Worm (Caenorhabditis elegans) whole organism, mixed stage, embryonic: ENCODE results near the gene acc-4.

ENCODE experiments used
- M03D4.4 ChIP-seq: sonication (generic microtip); optimal IDR thresholded peaks from 2 replicates; lab custom pipeline; 2017; ENCODE audit warnings: mild to moderate bottlenecking, missing genetic modification characterization, missing compliant biosample characterization
- bed-3 ChIP-seq: fragments of 200-800 bp; sonication (Bioruptor generic); optimal IDR thresholded peaks from 3 replicates; lab custom pipeline; 2018; ENCODE audit warnings: mild to moderate bottlenecking, missing genetic modification characterization, moderate library complexity, missing compliant biosample characterization
- ceh-39 ChIP-seq: fragments of 150-350 bp; optimal IDR thresholded peaks from 2 replicates; lab custom pipeline; 2014; ENCODE audit warnings: missing biosample characterization, missing genetic modification characterization
- ceh-43 ChIP-seq: fragments of 200-800 bp; sonication (Bioruptor generic); optimal IDR thresholded peaks from 2 replicates; lab custom pipeline; 2018; ENCODE audit warnings: mild to moderate bottlenecking, missing genetic modification characterization, moderate library complexity, missing compliant biosample characterization
- ceh-83 ChIP-seq: fragments of 200-800 bp; sonication (Bioruptor generic); optimal IDR thresholded peaks from 2 replicates; lab custom pipeline; 2018; ENCODE audit warnings: mild to moderate bottlenecking, missing genetic modification characterization, missing compliant biosample characterization
- ces-1 ChIP-seq: fragments of 150-350 bp; optimal IDR thresholded peaks from 2 replicates; lab custom pipeline; 2014; ENCODE audit warnings: missing biosample characterization, missing genetic modification reagents, missing genetic modification characterization
- drap-1 ChIP-seq: fragments of 200-800 bp; sonication (Bioruptor generic); optimal IDR thresholded peaks from 3 replicates; lab custom pipeline; 2018; ENCODE audit warnings: mild to moderate bottlenecking, missing genetic modification characterization, missing compliant biosample characterization
- elt-1 ChIP-seq: sonication (generic microtip); optimal IDR thresholded peaks from 2 replicates; lab custom pipeline; 2017; ENCODE audit warnings: missing genetic modification characterization, mild to moderate bottlenecking, missing compliant biosample characterization, antibody characterized with exemption, moderate library complexity, borderline replicate concordance; ENCODE audit not compliant: insufficient read depth
- elt-3 ChIP-seq: fragments of 150-350 bp; optimal IDR thresholded peaks from 2 replicates; lab custom pipeline; 2014; ENCODE audit warnings: missing biosample characterization, missing genetic modification characterization
- flh-1 ChIP-seq: fragments of 200-800 bp; sonication (Bioruptor generic); optimal IDR thresholded peaks from 2 replicates; lab custom pipeline; 2018; ENCODE audit warnings: mild to moderate bottlenecking, missing genetic modification characterization, moderate library complexity, missing compliant biosample characterization
- ham-2 ChIP-seq: fragments of 200-800 bp; sonication (Bioruptor generic); optimal IDR thresholded peaks from 2 replicates; lab custom pipeline; 2018; ENCODE audit warnings: mild to moderate bottlenecking, missing genetic modification characterization, missing compliant biosample characterization
- hlh-1 ChIP-seq: fragments of 150-350 bp; optimal IDR thresholded peaks from 2 replicates; lab custom pipeline; 2014; ENCODE audit warnings: missing biosample characterization, missing genetic modification reagents, missing genetic modification characterization
- lin-13 ChIP-seq: fragments of 150-350 bp; optimal IDR thresholded peaks from 2 replicates; lab custom pipeline; 2014; ENCODE audit warnings: missing biosample characterization, missing genetic modification characterization
- lin-32 ChIP-seq: fragments of 200-800 bp; sonication (Bioruptor generic); optimal IDR thresholded peaks from 2 replicates; lab custom pipeline; 2018; ENCODE audit warnings: mild to moderate bottlenecking, missing genetic modification characterization, missing compliant biosample characterization
- lsy-2 ChIP-seq: fragments of 150-350 bp; optimal IDR thresholded peaks from 2 replicates; lab custom pipeline; 2014; ENCODE audit warnings: missing biosample characterization, missing genetic modification characterization
- mep-1 ChIP-seq: fragments of 150-350 bp; optimal IDR thresholded peaks from 2 replicates; lab custom pipeline; 2017; ENCODE audit warnings: missing biosample characterization, missing genetic modification reagents, missing genetic modification characterization, inconsistent platforms
- mls-2 ChIP-seq: sonication (generic microtip); optimal IDR thresholded peaks from 2 replicates; lab custom pipeline; 2016; ENCODE audit warnings: mild to moderate bottlenecking, missing genetic modification characterization, moderate library complexity, missing compliant biosample characterization
- nhr-12 ChIP-seq: fragments of 150-350 bp; optimal IDR thresholded peaks from 2 replicates; lab custom pipeline; 2014; ENCODE audit warnings: missing biosample characterization, missing genetic modification characterization
- nhr-2 ChIP-seq: fragments of 150-350 bp; optimal IDR thresholded peaks from 2 replicates; lab custom pipeline; 2014; ENCODE audit warnings: missing biosample characterization, missing genetic modification characterization
- nhr-237 ChIP-seq: fragments of 150-350 bp; optimal IDR thresholded peaks from 2 replicates; lab custom pipeline; 2014; ENCODE audit warnings: missing biosample characterization, missing genetic modification characterization
- nhr-28 ChIP-seq: fragments of 150-350 bp; optimal IDR thresholded peaks from 2 replicates; lab custom pipeline; 2014; ENCODE audit warnings: missing biosample characterization, missing genetic modification characterization
- nhr-76 ChIP-seq: sonication (generic microtip); optimal IDR thresholded peaks from 2 replicates; lab custom pipeline; 2017; ENCODE audit warnings: missing biosample characterization, missing genetic modification characterization
- sem-2 ChIP-seq: fragments of 200-800 bp; sonication (Bioruptor generic); optimal IDR thresholded peaks from 2 replicates; lab custom pipeline; 2018; ENCODE audit warnings: mild to moderate bottlenecking, missing genetic modification characterization, missing compliant biosample characterization
- snpc-4 ChIP-seq: fragments of 150-350 bp; optimal IDR thresholded peaks from 2 replicates; lab custom pipeline; 2014; ENCODE audit warnings: missing biosample characterization, missing genetic modification characterization
- sptf-1 ChIP-seq: sonication (generic microtip); optimal IDR thresholded peaks from 2 replicates; lab custom pipeline; 2017; ENCODE audit warnings: mild to moderate bottlenecking, missing genetic modification characterization, moderate library complexity, missing compliant biosample characterization
- tbx-8 ChIP-seq: fragments of 200-800 bp; sonication (Bioruptor generic); optimal IDR thresholded peaks from 2 replicates; lab custom pipeline; 2018; ENCODE audit warnings: mild to moderate bottlenecking, missing genetic modification characterization, moderate library complexity, missing compliant biosample characterization
- unc-120 ChIP-seq: sonication (generic microtip); optimal IDR thresholded peaks from 2 replicates; lab custom pipeline; 2017; ENCODE audit warnings: missing genetic modification characterization, missing compliant biosample characterization; ENCODE audit not compliant: poor library complexity, severe bottlenecking
- unc-39 ChIP-seq: fragments of 150-350 bp; optimal IDR thresholded peaks from 2 replicates; lab custom pipeline; 2014; ENCODE audit warnings: missing biosample characterization, missing genetic modification characterization
- unc-62 ChIP-seq: fragments of 150-350 bp; optimal IDR thresholded peaks from 2 replicates; lab custom pipeline; 2014; ENCODE audit warnings: missing biosample characterization, missing genetic modification reagents, missing genetic modification characterization
- zip-8 ChIP-seq: fragments of 150-350 bp; optimal IDR thresholded peaks from 2 replicates; lab custom pipeline; 2014; ENCODE audit warnings: missing biosample characterization, missing genetic modification characterization
- ztf-11 ChIP-seq: fragments of 150-350 bp; optimal IDR thresholded peaks from 2 replicates; lab custom pipeline; 2014; ENCODE audit warnings: missing biosample characterization, missing genetic modification characterization

The acc-4 gene

DNA sequence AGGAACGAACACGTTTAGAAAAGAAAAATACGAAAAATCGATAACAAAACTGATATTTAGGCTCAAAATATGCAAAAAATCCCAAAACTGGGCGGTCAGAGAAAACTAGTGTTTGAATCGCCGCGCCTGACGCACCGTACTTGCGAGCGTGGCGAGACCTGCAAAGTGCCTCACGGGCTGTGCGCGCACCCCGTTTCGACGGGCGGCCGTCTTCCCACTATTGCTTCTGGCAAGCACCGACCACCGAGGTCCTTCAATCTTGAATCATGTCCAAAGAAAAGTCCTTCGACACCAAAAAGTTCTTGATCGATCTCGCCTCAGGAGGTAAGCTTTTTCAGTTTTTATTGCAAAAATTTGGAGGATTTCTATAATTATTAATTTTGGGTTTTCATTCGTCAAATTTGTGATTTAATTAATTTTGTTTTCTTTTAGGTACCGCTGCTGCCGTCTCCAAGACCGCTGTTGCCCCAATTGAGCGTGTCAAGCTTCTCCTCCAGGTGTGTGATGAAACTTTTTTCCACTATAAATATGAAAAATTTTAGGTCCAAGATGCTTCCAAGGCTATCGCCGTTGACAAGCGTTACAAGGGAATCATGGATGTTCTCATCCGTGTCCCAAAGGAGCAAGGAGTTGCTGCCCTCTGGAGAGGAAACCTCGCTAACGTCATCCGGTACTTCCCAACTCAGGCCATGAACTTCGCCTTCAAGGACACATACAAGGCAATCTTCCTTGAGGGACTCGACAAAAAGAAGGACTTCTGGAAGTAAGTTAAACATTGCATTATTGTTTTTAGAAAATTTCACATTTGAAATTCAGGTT is 20.8 kb downstream of the acc-4 start, which contains the start of gene ant-1.1 (continued):
- TF ChIP-seq nhr-28 (tag; lab: Kevin White, UChicago) = no peak
- no peak for TF ChIP-seq elt-3 (tag; lab: Kevin White, UChicago)
- TF ChIP-seq sptf-1 (tag; lab: Kevin White, UChicago) = peak; percentile 82
- TF ChIP-seq sem-2 (GFP tag; lab: Kevin White, UChicago) = no peak

DNA sequence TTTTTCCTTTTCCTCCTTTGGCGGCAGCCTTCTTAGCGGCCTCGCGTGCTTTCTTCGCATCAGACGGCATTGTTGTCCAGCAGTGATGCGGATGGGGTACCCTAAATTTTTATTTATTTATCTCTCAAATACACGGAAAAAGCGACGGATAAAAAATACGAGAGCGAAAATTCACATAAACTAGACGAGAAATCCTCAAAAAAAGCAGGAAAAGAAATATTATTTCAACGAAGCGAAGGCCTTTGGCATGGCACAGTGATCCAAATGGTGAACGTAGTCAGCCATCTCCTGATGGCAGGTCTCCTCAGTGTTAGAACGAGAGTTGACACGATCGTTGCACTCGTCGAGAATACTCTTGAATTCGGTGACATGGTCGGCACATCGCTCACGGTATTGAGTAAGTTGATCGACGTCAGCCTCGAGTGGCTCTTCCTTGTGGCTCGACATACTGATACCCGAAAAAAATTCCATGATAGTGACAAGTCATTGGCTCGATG is 21.7 kb downstream of the acc-4 start, which contains the start of the genes abcf-2 and T27E9.2:
Gene abcf-2 (minus strand): TSS at position 101 of the 497 bp plus-strand sequence.
Gene T27E9.2 (minus strand): TSS at position 447 of the 497 bp plus-strand sequence.
- TF ChIP-seq tbx-8 (GFP tag; lab: Kevin White, UChicago) (no peak), drap-1 (GFP tag; lab: Kevin White, UChicago) (no peak), nhr-76 (no peak)

DNA sequence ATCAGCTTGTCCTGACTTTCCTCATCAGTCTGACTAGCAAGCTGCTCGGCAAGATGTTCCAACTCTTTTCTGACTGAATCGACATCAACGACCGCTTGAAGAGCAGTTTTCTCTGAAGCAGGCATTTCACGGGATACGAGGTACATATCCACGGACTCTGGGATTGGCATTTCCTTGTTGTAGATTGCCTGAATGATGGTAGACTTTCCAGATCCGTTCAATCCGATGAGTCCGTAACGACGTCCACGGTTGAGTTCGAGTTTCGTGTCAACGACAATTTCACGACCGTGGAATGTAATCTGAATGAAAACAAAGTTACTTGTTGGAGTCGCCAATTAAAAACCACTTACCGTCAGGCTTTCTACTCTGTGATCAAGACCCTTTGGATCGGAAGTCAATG is 22.4 kb downstream of the acc-4 start:
- no peak for TF ChIP-seq nhr-2 (tag; lab: Kevin White, UChicago)
- TF ChIP-seq ces-1 (GFP tag; lab: Kevin White, UChicago) = no peak
- TF ChIP-seq ztf-11 (tag; lab: Kevin White, UChicago) = no peak
- no peak for TF ChIP-seq ceh-43 (GFP tag; lab: Kevin White, UChicago)
- no peak for TF ChIP-seq sem-2 (GFP tag; lab: Kevin White, UChicago)
- no peak for TF ChIP-seq drap-1 (GFP tag; lab: Kevin White, UChicago)
- no peak for TF ChIP-seq ceh-83 (GFP tag; lab: Kevin White, UChicago)
- no peak for TF ChIP-seq mep-1 (tag; lab: Kevin White, UChicago)
- TF ChIP-seq unc-120 (tag; lab: Kevin White, UChicago) = no peak
- no peak for TF ChIP-seq snpc-4 (tag; lab: Kevin White, UChicago)

DNA sequence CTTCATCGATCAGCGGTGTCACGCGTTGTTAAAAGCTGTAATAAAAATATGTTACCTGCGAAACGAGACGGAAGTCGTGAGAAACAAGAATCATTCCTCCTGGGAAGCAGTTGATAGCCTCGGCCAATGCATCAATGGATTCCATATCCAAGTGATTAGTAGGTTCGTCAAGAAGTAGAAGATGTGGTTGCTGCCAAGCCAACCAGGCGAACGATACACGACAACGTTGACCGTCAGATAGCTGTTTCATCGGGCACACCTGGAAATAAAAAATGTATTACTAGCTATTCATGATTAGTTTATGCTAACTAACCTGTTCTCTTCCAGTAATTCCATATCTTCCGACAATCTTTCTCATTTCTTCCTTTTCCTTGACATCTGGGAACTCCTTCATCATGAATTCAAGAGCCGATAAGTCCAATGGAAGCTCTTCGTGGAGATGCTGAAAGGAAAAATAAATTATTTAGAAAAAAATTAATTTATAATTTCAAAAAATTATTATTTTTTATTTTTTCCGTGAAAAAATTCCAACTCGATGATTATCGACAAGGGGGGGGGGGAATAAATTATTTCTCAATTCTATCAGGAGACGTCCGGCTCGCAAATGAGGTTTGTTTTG is 24.8 kb downstream of the acc-4 start, which contains the start of gene tag-164:
Gene tag-164 (plus strand): TSS at position 569 of the 619 bp plus-strand sequence.
- TF ChIP-seq ces-1 (GFP tag; lab: Kevin White, UChicago) = no peak
- no peak for TF ChIP-seq unc-39
- no peak for TF ChIP-seq sptf-1 (tag; lab: Kevin White, UChicago)
- no peak for TF ChIP-seq nhr-28 (tag; lab: Kevin White, UChicago)
- TF ChIP-seq unc-62 (GFP tag; lab: Kevin White, UChicago) = no peak
- no peak for TF ChIP-seq ceh-83 (GFP tag; lab: Kevin White, UChicago)
- TF ChIP-seq nhr-12 (tag; lab: Kevin White, UChicago) = no peak
- no peak for TF ChIP-seq ztf-11 (tag; lab: Kevin White, UChicago)
- no peak for TF ChIP-seq nhr-237
- TF ChIP-seq bed-3 (GFP tag; lab: Kevin White, UChicago) = no peak
- TF ChIP-seq ham-2 (GFP tag; lab: Kevin White, UChicago) = no peak

DNA sequence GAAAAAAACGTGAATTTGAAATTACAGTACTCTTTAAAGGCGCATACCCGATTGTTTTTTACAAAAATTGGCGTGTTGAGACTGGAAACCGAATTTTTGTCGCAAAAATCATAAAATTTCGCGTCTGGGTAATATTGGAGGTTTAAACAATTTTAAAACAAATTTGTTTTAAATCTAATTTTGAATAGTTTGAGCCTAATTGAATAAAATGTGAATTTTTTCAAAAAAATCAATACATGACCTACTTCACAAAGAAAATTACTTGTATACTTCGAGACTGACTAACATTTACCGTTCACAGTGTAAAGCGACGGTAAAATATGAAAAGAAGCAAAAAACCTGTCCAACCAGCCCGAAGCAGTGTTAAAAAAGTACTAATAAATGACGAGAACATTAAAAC is 26.6 kb downstream of the acc-4 start:
- TF ChIP-seq mls-2 (tag; lab: Kevin White, UChicago) (no peak), ceh-43 (GFP tag; lab: Kevin White, UChicago) (no peak), flh-1 (GFP tag; lab: Kevin White, UChicago) (no peak), elt-3 (tag; lab: Kevin White, UChicago) (no peak), zip-8 (no peak), hlh-1 (no peak), M03D4.4 (no peak), lin-32 (GFP tag; lab: Kevin White, UChicago) (no peak), lin-13 (tag; lab: Kevin White, UChicago) (no peak), elt-1 (tag; lab: Kevin White, UChicago) (no peak), nhr-28 (tag; lab: Kevin White, UChicago) (no peak), ceh-39 (tag; lab: Kevin White, UChicago) (no peak), unc-39 (no peak), lsy-2 (tag; lab: Kevin White, UChicago) (no peak), bed-3 (GFP tag; lab: Kevin White, UChicago) (no peak)
